Fruit fly (Drosophila melanogaster) whole organism, wandering third instar larva: ENCODE results near the gene CG33777.

ENCODE experiments used
- CrebA ChIP-seq: fragments of 200-800 bp; sonication (Bioruptor generic); optimal IDR thresholded peaks from 2 replicates; lab custom pipeline; 2016; ENCODE audit warnings: missing biosample characterization, mild to moderate bottlenecking, missing genetic modification characterization, borderline replicate concordance
- Dfd ChIP-seq: fragments of >200 bp; optimal IDR thresholded peaks from 2 replicates; lab custom pipeline; 2017; ENCODE audit warnings: missing biosample characterization, missing genetic modification characterization
- GATAd ChIP-seq: sonication (Bioruptor generic); optimal IDR thresholded peaks from 2 replicates; lab custom pipeline; 2016; ENCODE audit warnings: missing biosample characterization, missing genetic modification characterization
- Myc ChIP-seq: fragments of >200 bp; optimal IDR thresholded peaks from 2 replicates; lab custom pipeline; 2017
- foxo ChIP-seq, 2 experiments: fragments of 200-800 bp; sonication (Bioruptor generic); optimal IDR thresholded peaks; 2 replicates in 1 of 2; 3 replicates in 1 of 2; lab custom pipeline; 2016 to 2017; ENCODE audit warnings: missing biosample characterization in 2 of 2, missing genetic modification characterization in 2 of 2
- fru ChIP-seq: fragments of 200-800 bp; sonication (Bioruptor generic); optimal IDR thresholded peaks from 3 replicates; lab custom pipeline; 2016; ENCODE audit warnings: missing biosample characterization, mild to moderate bottlenecking, missing genetic modification characterization
- h ChIP-seq: fragments of 200-800 bp; sonication (Bioruptor generic); optimal IDR thresholded peaks from 3 replicates; lab custom pipeline; 2016; ENCODE audit warnings: missing biosample characterization, mild to moderate bottlenecking, missing genetic modification characterization
- jim ChIP-seq: fragments of 175-275, 200-325 bp; sonication (Bioruptor generic); optimal IDR thresholded peaks from 2 replicates; lab custom pipeline; 2016; ENCODE audit warnings: missing biosample characterization, mild to moderate bottlenecking, missing genetic modification characterization
- pan ChIP-seq: fragments of >200 bp; optimal IDR thresholded peaks from 2 replicates; lab custom pipeline; 2017
- rgr ChIP-seq: fragments of 200-800 bp; sonication (Bioruptor generic); optimal IDR thresholded peaks from 3 replicates; lab custom pipeline; 2016; ENCODE audit warnings: missing biosample characterization, mild to moderate bottlenecking, missing genetic modification characterization
- sv ChIP-seq: fragments of 200-800 bp; sonication (Bioruptor generic); optimal IDR thresholded peaks from 3 replicates; lab custom pipeline; 2016; ENCODE audit warnings: missing biosample characterization, missing genetic modification characterization
- usp ChIP-seq: fragments of >200 bp; optimal IDR thresholded peaks from 2 replicates; lab custom pipeline; 2017; ENCODE audit warnings: missing biosample characterization, missing genetic modification characterization
- woc ChIP-seq: sonication (Bioruptor generic); optimal IDR thresholded peaks from 2 replicates; lab custom pipeline; 2016; ENCODE audit warnings: missing biosample characterization, mild to moderate bottlenecking, missing genetic modification characterization

dm6 chr3L:4551810-4552209 is 3.2 kb downstream of the CG33777 start:
- TF ChIP-seq CrebA (GFP tag; lab: Kevin White, UChicago): no peak
- TF ChIP-seq rgr (GFP tag; lab: Kevin White, UChicago): no peak
- TF ChIP-seq sv (GFP tag; lab: Kevin White, UChicago): no peak
- TF ChIP-seq pan (lab: Kevin White, UChicago): no peak
- TF ChIP-seq Myc (lab: Kevin White, UChicago): no peak
- TF ChIP-seq Dfd (GFP tag; lab: Kevin White, UChicago): no peak
- TF ChIP-seq jim (GFP tag; lab: Kevin White, UChicago): no peak
- no peak for TF ChIP-seq foxo (GFP tag; optimal IDR thresholded peaks at IDR 0.05; lab: Kevin White, UChicago)
- no peak for TF ChIP-seq usp (GFP tag; lab: Kevin White, UChicago)
- TF ChIP-seq GATAd: no peak
- no peak for TF ChIP-seq h (GFP tag; lab: Kevin White, UChicago)
- no peak for TF ChIP-seq fru
- no peak for TF ChIP-seq woc
